Worm (Caenorhabditis elegans) whole organism, late embryonic: ENCODE measurements around the gene ZK662.6.

Experiments used
- ets-4 ChIP-seq: sonication (generic microtip); optimal IDR thresholded peaks from 2 replicates; lab custom pipeline; 2016; ENCODE audit warnings: missing genetic modification characterization, missing compliant biosample characterization
- pqm-1 ChIP-seq: sonication (generic microtip); optimal IDR thresholded peaks from 2 replicates; lab custom pipeline; 2016; ENCODE audit warnings: missing genetic modification characterization, missing compliant biosample characterization

DNA sequence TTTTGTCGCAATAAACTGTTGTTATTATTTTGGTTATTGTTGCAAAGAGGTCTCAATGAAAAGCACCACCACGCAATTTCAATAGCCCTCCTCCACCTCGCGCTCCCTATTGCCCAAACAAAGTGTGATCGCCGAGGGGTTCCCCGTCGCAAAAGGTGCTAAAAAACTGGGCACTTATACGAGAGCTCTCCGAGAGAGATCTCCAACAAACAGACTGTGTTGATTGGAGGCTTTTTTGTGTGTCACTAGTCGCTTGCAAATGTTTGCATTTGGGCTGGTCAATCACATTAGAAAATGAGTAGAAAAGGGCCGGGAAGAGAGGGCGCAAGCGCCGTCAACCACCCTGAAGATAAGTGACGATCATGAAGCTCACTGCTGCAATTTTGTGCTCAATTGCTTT is 22.0 kb upstream of the ZK662.6 start, which contains the start of gene ZK662.2:
- TF ChIP-seq pqm-1 (tag; lab: Kevin White, UChicago) (no peak), ets-4 (tag; lab: Kevin White, UChicago) (no peak)
